Fruit fly (Drosophila melanogaster) whole organism, pupa: ENCODE data around the gene AIF.

Experiments used
- CG12605 ChIP-seq: fragments of 200-800 bp; sonication (Bioruptor generic); IDR thresholded peaks from 2 replicates; pipeline ENCODE4 v1.3.6; 2022; ENCODE audit warnings: missing biosample characterization, missing genetic modification characterization
- CG14655 ChIP-seq: fragments of 200-800 bp; sonication (Bioruptor generic); optimal IDR thresholded peaks from 3 replicates; lab custom pipeline; 2017; ENCODE audit warnings: mild to moderate bottlenecking, missing biosample characterization, missing genetic modification reagents, missing genetic modification characterization
- CG32121 ChIP-seq: fragments of 200-800 bp; sonication (Bioruptor generic); IDR thresholded peaks from 2 replicates; pipeline ENCODE4 v1.3.6; 2022; ENCODE audit warnings: missing biosample characterization, missing genetic modification characterization
- CG4496 ChIP-seq: fragments of 200-800 bp; sonication (Bioruptor generic); IDR thresholded peaks from 3 replicates; pipeline ENCODE4 v1.3.6; 2022; ENCODE audit warnings: missing biosample characterization, missing genetic modification characterization
- CG8159 ChIP-seq: fragments of 200-800 bp; sonication (Bioruptor generic); optimal IDR thresholded peaks from 3 replicates; lab custom pipeline; 2018; ENCODE audit warnings: missing biosample characterization, mild to moderate bottlenecking, missing genetic modification characterization, moderate library complexity
- CG8301 ChIP-seq: fragments of 200-800 bp; sonication (Bioruptor generic); optimal IDR thresholded peaks from 2 replicates; lab custom pipeline; 2018; ENCODE audit warnings: missing biosample characterization, mild to moderate bottlenecking, missing genetic modification characterization
- CG9948 ChIP-seq: fragments of 200-800 bp; sonication (Bioruptor generic); optimal IDR thresholded peaks from 2 replicates; lab custom pipeline; 2018; ENCODE audit warnings: missing biosample characterization, mild to moderate bottlenecking, missing genetic modification characterization, moderate library complexity
- D1 ChIP-seq: fragments of 200-800 bp; sonication (Bioruptor generic); optimal IDR thresholded peaks from 2 replicates; lab custom pipeline; 2018; ENCODE audit warnings: missing biosample characterization, mild to moderate bottlenecking, missing genetic modification characterization, moderate library complexity
- EcR ChIP-seq: fragments of 200-800 bp; sonication (Bioruptor generic); optimal IDR thresholded peaks from 3 replicates; lab custom pipeline; 2019; ENCODE audit warnings: missing biosample characterization, missing genetic modification characterization, mild to moderate bottlenecking, moderate library complexity, missing genetic modification reagents
- Ets98B ChIP-seq: fragments of 200-800 bp; sonication (Bioruptor generic); IDR thresholded peaks from 2 replicates; pipeline ENCODE4 v1.3.6; 2022; ENCODE audit warnings: missing biosample characterization, missing genetic modification characterization
- Pif1A ChIP-seq: fragments of 200-800 bp; sonication (Bioruptor generic); optimal IDR thresholded peaks from 3 replicates; lab custom pipeline; 2016; ENCODE audit warnings: missing biosample characterization, missing genetic modification characterization
- Pif1B ChIP-seq: fragments of 200-800 bp; sonication (Bioruptor generic); optimal IDR thresholded peaks from 3 replicates; lab custom pipeline; 2016; ENCODE audit warnings: missing biosample characterization, missing genetic modification characterization
- fd96Ca ChIP-seq: fragments of 200-800 bp; sonication (Bioruptor generic); IDR thresholded peaks from 3 replicates; pipeline ENCODE4 v1.3.6; 2022; ENCODE audit warnings: missing biosample characterization, missing genetic modification characterization

- TF ChIP-seq CG8301 (tag; lab: Kevin White, UChicago) (no peak), CG9948 (no peak), CG32121 (GFP tag; lab: Robert Waterston, UW) (no peak), Pif1A (no peak), EcR (no peak), D1 (tag; lab: Kevin White, UChicago) (no peak), CG8159 (tag; lab: Kevin White, UChicago) (no peak), Ets98B (GFP tag; lab: Robert Waterston, UW) (no peak), CG14655 (no peak), CG4496 (no peak), CG12605 (GFP tag; lab: Robert Waterston, UW) (no peak), Pif1B (GFP tag; lab: Kevin White, UChicago) (no peak), fd96Ca (GFP tag; lab: Robert Waterston, UW) (no peak)
These were observed 41.8 kb upstream of the AIF start, which contains the start of gene dpr3 for dm6 chr2L:2109746-2110145.
